Fruit fly (Drosophila melanogaster) whole organism, adult: Measurements from ENCODE around the gene Smug.

Experiments used
- CG7101 ChIP-seq: fragments of 200-800 bp; sonication (Bioruptor generic); optimal IDR thresholded peaks from 2 replicates; lab custom pipeline; 2018; ENCODE audit warnings: missing biosample characterization, mild to moderate bottlenecking, missing genetic modification characterization, moderate library complexity
- bab1 ChIP-seq: fragments of 200-800 bp; sonication (Bioruptor generic); optimal IDR thresholded peaks from 3 replicates; lab custom pipeline; 2019; ENCODE audit warnings: missing biosample characterization, mild to moderate bottlenecking, missing genetic modification characterization, moderate library complexity

DNA sequence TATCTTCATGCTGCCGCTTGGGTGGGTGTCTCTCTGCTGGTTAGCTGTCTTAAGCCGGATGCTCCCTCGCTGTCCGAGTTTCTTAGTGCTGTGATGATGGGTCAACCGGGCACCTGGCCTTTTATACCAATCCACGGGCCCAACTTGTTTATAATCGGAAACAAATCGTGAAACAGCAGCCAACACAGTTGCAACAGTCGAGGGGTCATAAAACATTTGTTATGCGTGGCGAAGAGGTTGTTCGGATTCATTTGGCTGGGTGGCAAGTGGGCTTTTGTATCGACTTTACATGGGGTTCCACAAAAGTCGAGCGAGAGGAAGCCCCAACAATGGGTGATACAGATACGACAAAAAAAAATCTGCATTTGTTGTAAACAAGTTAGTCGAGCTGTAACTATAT lies 8.1 kb upstream of the Smug start, which contains the start of gene TwdlW:
- TF ChIP-seq bab1 (GFP tag; lab: Kevin White, UChicago) (no peak), CG7101 (tag; lab: Kevin White, UChicago) (no peak)
